Worm (Caenorhabditis elegans): ENCODE measurements around the gene F45E1.4.

ce11 chrX:7985495-7986029 is at the start of gene F45E1.4:
- TF ChIP-seq nhr-237 (tag; optimal IDR thresholded peaks at IDR 0.05): no peak
- TF ChIP-seq unc-39 (tag; optimal IDR thresholded peaks at IDR 0.05): no peak
- TF ChIP-seq snpc-4 (tag; optimal IDR thresholded peaks at IDR 0.05): no peak
- no peak for TF ChIP-seq nhr-76 (tag; optimal IDR thresholded peaks at IDR 0.05)
- no peak for TF ChIP-seq lin-13 (tag; optimal IDR thresholded peaks at IDR 0.05)
- TF ChIP-seq lsy-2 (tag; optimal IDR thresholded peaks at IDR 0.05): no peak
- no peak for TF ChIP-seq nhr-28 (tag; optimal IDR thresholded peaks at IDR 0.05)
- no peak for TF ChIP-seq ham-2 (GFP tag; optimal IDR thresholded peaks at IDR 0.05)
- TF ChIP-seq elt-3 (tag; optimal IDR thresholded peaks at IDR 0.05): no peak

Data from whole organism, mixed stage, embryonic.